In genomic region chrV:10224619-10225018, ce11 we compare ENCODE assay signal across 5 worm cellular contexts.
TF ChIP-seq lines count a peak whose summit lies in the region.

No protein-coding gene starts in this region.

TF ChIP-seq in whole organism, L1 larva, 84 proteins besides CTCF, POLR2A, EP300 and RAD21:
- TF ChIP-seq elt-2 (tag; optimal IDR thresholded peaks at IDR 0.05; lab: Kevin White, UChicago), result peak; percentile 2
- TF ChIP-seq isw-1 (GFP tag; IDR thresholded peaks at IDR 0.05; lab: Robert Waterston, UW), result no peak

TF ChIP-seq in whole organism, L2 larva, 48 proteins besides CTCF, POLR2A, EP300 and RAD21:
- TF ChIP-seq mdl-1 (tag; optimal IDR thresholded peaks at IDR 0.05; lab: Kevin White, UChicago), result no peak
- peak; percentile 60 for TF ChIP-seq fos-1 (tag; optimal IDR thresholded peaks at IDR 0.05; lab: Kevin White, UChicago)

TF ChIP-seq in whole organism, L3 larva, 47 proteins besides CTCF, POLR2A, EP300 and RAD21:
- no peak for TF ChIP-seq fos-1 (tag; optimal IDR thresholded peaks at IDR 0.05; lab: Kevin White, UChicago)
- TF ChIP-seq egl-27 (tag; optimal IDR thresholded peaks at IDR 0.05; lab: Kevin White, UChicago), result no peak
- peak; percentile 68 for TF ChIP-seq elt-2 (tag; optimal IDR thresholded peaks at IDR 0.05; lab: Kevin White, UChicago)
- no peak for TF ChIP-seq pha-4 (tag; optimal IDR thresholded peaks at IDR 0.05; lab: Kevin White, UChicago)
- TF ChIP-seq ztf-11 (tag; optimal IDR thresholded peaks at IDR 0.05; lab: Kevin White, UChicago), result no peak
- TF ChIP-seq ceh-28 (tag; optimal IDR thresholded peaks at IDR 0.05; lab: Kevin White, UChicago), result no peak

TF ChIP-seq in whole organism, L4 larva, 104 proteins besides CTCF, POLR2A, EP300 and RAD21:
- TF ChIP-seq mxl-3 (GFP tag; optimal IDR thresholded peaks at IDR 0.05; lab: Kevin White, UChicago) (no peak), nhr-28 (tag; optimal IDR thresholded peaks at IDR 0.05; lab: Kevin White, UChicago) (peak; percentile 76), nhr-237 (tag; optimal IDR thresholded peaks at IDR 0.05; lab: Kevin White, UChicago) (no peak), pqm-1 (tag; optimal IDR thresholded peaks at IDR 0.05; lab: Kevin White, UChicago) (peak; percentile 73), zip-11 (GFP tag; IDR thresholded peaks at IDR 0.05; lab: Robert Waterston, UW) (no peak), dmd-6 (GFP tag; IDR thresholded peaks at IDR 0.05; lab: Robert Waterston, UW) (no peak; the same call in 1 of the 2 replicates)

TF ChIP-seq in whole organism, young adult, 124 proteins besides CTCF, POLR2A, EP300 and RAD21:
- TF ChIP-seq nhr-80 (tag; optimal IDR thresholded peaks at IDR 0.05; lab: Kevin White, UChicago) (peak; percentile 62), attf-5 (GFP tag; optimal IDR thresholded peaks at IDR 0.05; lab: Kevin White, UChicago) (no peak), F55B11.4 (tag; optimal IDR thresholded peaks at IDR 0.05; lab: Kevin White, UChicago; ENCODE audit: borderline replicate concordance, insufficient read depth) (no peak), ztf-25 (GFP tag; IDR thresholded peaks at IDR 0.05; lab: Robert Waterston, UW) (no peak), nfyb-1 (GFP tag; IDR thresholded peaks at IDR 0.05; lab: Robert Waterston, UW) (no peak)
